Worm (Caenorhabditis elegans) whole organism, young adult: ENCODE data around the gene F42A6.1.

Experiments
- T07F8.4 ChIP-seq: sonication (generic microtip); optimal IDR thresholded peaks from 2 replicates; lab custom pipeline; 2016; ENCODE audit warnings: mild to moderate bottlenecking, missing genetic modification characterization, moderate library complexity, missing compliant biosample characterization
- dpff-1 ChIP-seq: sonication (generic microtip); optimal IDR thresholded peaks from 2 replicates; lab custom pipeline; 2017; ENCODE audit warnings: mild to moderate bottlenecking, missing genetic modification characterization, missing compliant biosample characterization
- let-526 ChIP-seq: fragments of 200-800 bp; sonication (Bioruptor generic); IDR thresholded peaks from 2 replicates; pipeline ENCODE4 v1.3.6; 2022; ENCODE audit warnings: missing genetic modification reagents, missing genetic modification characterization, missing compliant biosample characterization
- lsy-27 ChIP-seq: sonication (generic microtip); optimal IDR thresholded peaks from 2 replicates; lab custom pipeline; 2017; ENCODE audit warnings: missing genetic modification characterization, mild to moderate bottlenecking, missing compliant biosample characterization, antibody characterized with exemption, missing genotype, borderline replicate concordance; ENCODE audit not compliant: insufficient read depth

Gene F42A6.1

ce11 chrIV:3400941-3401340 is 46.1 kb downstream of the F42A6.1 start:
- TF ChIP-seq dpff-1 (tag; lab: Kevin White, UChicago) (no peak), let-526 (GFP tag; lab: Robert Waterston, UW) (no peak), lsy-27 (no peak), T07F8.4 (tag; lab: Kevin White, UChicago) (no peak)
- TF ChIP-seq, all 124 proteins: peak for 0
